Worm (Caenorhabditis elegans): Measurements from ENCODE around the gene srw-121.
A peak's percentile ranks its signal among the peaks of the same experiment; 100 is the strongest.

srw-121 gene

ce11 chrV:2971307-2971999 is 19.9 kb downstream of the srw-121 start, which contains the start of gene srw-129:
TSS of gene srw-129 (plus strand) at chrV:2971949.
- TF ChIP-seq snpc-4 (GFP tag; optimal IDR thresholded peaks at IDR 0.05) (no peak), snpc-4 (tag; optimal IDR thresholded peaks at IDR 0.05) (peak in 3 of 4 experiments; percentile 51 to 95 (median 91)), snpc-1.1 (tag; optimal IDR thresholded peaks at IDR 0.05; ENCODE audit: insufficient read depth) (peak; percentile 84), lin-54 (GFP tag; optimal IDR thresholded peaks at IDR 0.05) (no peak), rpc-1 (optimal IDR thresholded peaks at IDR 0.05) (no peak), rpc-1 (tag; optimal IDR thresholded peaks at IDR 0.05) (peak; percentile 22), tbp1 (GFP tag; optimal IDR thresholded peaks at IDR 0.05) (no peak), sea-2 (GFP tag; IDR thresholded peaks at IDR 0.05) (no peak)

ce11 chrV:2964786-2965185 is 26.6 kb downstream of the srw-121 start, which contains the start of gene srh-88:
TSS of gene srh-88 (minus strand) at chrV:2964886.
- TF ChIP-seq snpc-3.4 (tag; optimal IDR thresholded peaks at IDR 0.05) (no peak), ekl-4 (GFP tag; IDR thresholded peaks at IDR 0.05) (no peak), let-526 (GFP tag; IDR thresholded peaks at IDR 0.05) (no peak), aptf-3 (GFP tag; IDR thresholded peaks at IDR 0.05) (no peak), K11D2.4 (GFP tag; IDR thresholded peaks at IDR 0.05) (no peak), F52B5.7 (tag; optimal IDR thresholded peaks at IDR 0.05) (no peak), F49E8.2 (tag; optimal IDR thresholded peaks at IDR 0.05; ENCODE audit: insufficient read depth) (no peak), lin-54 (GFP tag; optimal IDR thresholded peaks at IDR 0.05) (no peak), nfya-1 (tag; optimal IDR thresholded peaks at IDR 0.05; ENCODE audit: borderline replicate concordance, insufficient read depth) (no peak)

ce11 chrV:2962960-2963359 is 28.4 kb downstream of the srw-121 start, which contains the start of gene srw-138:
TSS of gene srw-138 (minus strand) at chrV:2963060.
- TF ChIP-seq F10E7.11 (tag; optimal IDR thresholded peaks at IDR 0.05) (no peak), nhr-90 (tag; optimal IDR thresholded peaks at IDR 0.05) (no peak), sptf-2 (GFP tag; optimal IDR thresholded peaks at IDR 0.05) (no peak), let-526 (GFP tag; IDR thresholded peaks at IDR 0.05) (no peak), lsl-1 (GFP tag; optimal IDR thresholded peaks at IDR 0.05) (no peak), him-1 (tag; optimal IDR thresholded peaks at IDR 0.05) (no peak), ets-4 (GFP tag; optimal IDR thresholded peaks at IDR 0.05) (no peak), attf-6 (GFP tag; IDR thresholded peaks at IDR 0.05) (no peak)

ce11 chrV:2960894-2961293 is 30.5 kb downstream of the srw-121 start, which contains the start of gene srw-144:
TSS of gene srw-144 (minus strand) at chrV:2960994.
- no peak for TF ChIP-seq F55B11.4 (tag; optimal IDR thresholded peaks at IDR 0.05; ENCODE audit: borderline replicate concordance, insufficient read depth)
- TF ChIP-seq lin-35 (GFP tag; optimal IDR thresholded peaks at IDR 0.05) = no peak
- no peak for TF ChIP-seq Y53F4B.3 (GFP tag; IDR thresholded peaks at IDR 0.05)
- TF ChIP-seq dpl-1 (GFP tag; optimal IDR thresholded peaks at IDR 0.05) = no peak
- no peak for TF ChIP-seq dpff-1 (tag; optimal IDR thresholded peaks at IDR 0.05)
- no peak for TF ChIP-seq ztf-6 (GFP tag; IDR thresholded peaks at IDR 0.05)
- no peak for TF ChIP-seq D2030.7 (GFP tag; IDR thresholded peaks at IDR 0.05)
- no peak for TF ChIP-seq ceh-79 (tag; optimal IDR thresholded peaks at IDR 0.05)
- no peak for TF ChIP-seq sptf-2 (GFP tag; optimal IDR thresholded peaks at IDR 0.05)
- TF ChIP-seq dox-1 (GFP tag; IDR thresholded peaks at IDR 0.05) = no peak
- no peak for TF ChIP-seq pha-4 (tag; optimal IDR thresholded peaks at IDR 0.05)
- no peak for TF ChIP-seq C06A6.2 (GFP tag; conservative IDR thresholded peaks at IDR 0.05)
- TF ChIP-seq ceh-40 (GFP tag; IDR thresholded peaks at IDR 0.05) = no peak
- TF ChIP-seq F49E8.2 (tag; optimal IDR thresholded peaks at IDR 0.05; ENCODE audit: insufficient read depth) = no peak
- no peak for TF ChIP-seq ztf-28 (GFP tag; IDR thresholded peaks at IDR 0.05)
- TF ChIP-seq rcor-1 (GFP tag; IDR thresholded peaks at IDR 0.05) = no peak
- no peak for TF ChIP-seq nhr-120 (GFP tag; IDR thresholded peaks at IDR 0.05)

Data from whole organism, young adult.